Fruit fly (Drosophila melanogaster): Measurements from ENCODE around the gene p38a.

dm6 chr3R:24134580-24134979 is 17.5 kb downstream of the p38a start, which contains the start of gene Sec10:
- no peak for TF ChIP-seq usp (GFP tag; optimal IDR thresholded peaks at IDR 0.05)
- TF ChIP-seq CG8478 (optimal IDR thresholded peaks at IDR 0.05): no peak

Data from whole organism.